Fruit fly (Drosophila melanogaster): ENCODE data around the gene pnt.

DNA sequence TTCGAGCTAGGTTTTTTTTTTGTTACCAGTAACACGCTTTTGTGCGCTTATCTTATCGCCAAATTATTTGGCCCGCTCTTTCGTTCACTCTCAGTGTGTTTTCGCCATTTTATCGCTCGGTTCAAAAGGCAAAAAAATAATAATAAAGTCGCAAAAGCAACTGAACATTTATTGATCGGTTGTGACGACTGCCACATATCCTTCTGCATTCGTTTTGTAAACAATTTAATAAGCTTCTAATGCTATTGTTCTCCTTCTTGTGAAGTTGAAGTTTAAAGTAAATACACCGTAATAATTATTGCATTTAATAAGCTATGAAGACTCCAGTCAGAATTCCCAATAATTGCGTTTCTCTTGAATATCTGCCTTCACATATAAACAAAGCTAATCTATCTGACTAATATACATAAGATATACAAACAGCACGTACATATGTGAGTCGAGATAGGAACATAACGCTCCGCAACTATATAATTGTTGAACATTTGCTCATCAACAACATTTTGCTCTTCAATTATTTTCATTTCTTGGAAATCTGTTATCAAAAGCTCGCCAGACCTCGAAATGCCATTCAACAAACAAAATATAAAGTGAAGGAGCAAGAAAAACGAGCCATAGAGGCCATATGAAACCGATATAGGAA is 8.7 kb downstream of the pnt start:
- TF ChIP-seq achi (GFP tag; optimal IDR thresholded peaks at IDR 0.05) (no peak), dac (GFP tag; optimal IDR thresholded peaks at IDR 0.05) (no peak), OdsH (GFP tag; optimal IDR thresholded peaks at IDR 0.05) (no peak), CG7368 (GFP tag; optimal IDR thresholded peaks at IDR 0.05) (no peak), Hr4 (GFP tag; optimal IDR thresholded peaks at IDR 0.05) (no peak), Met (GFP tag; optimal IDR thresholded peaks at IDR 0.05) (peak; percentile 64)

Data from whole organism, prepupa.